Worm (Caenorhabditis elegans) whole organism, L1 larva: Measurements from ENCODE around the gene C16C8.5.

Experiments
- C04F5.9 ChIP-seq: sonication (generic microtip); optimal IDR thresholded peaks from 2 replicates; lab custom pipeline; 2016; ENCODE audit warnings: missing genetic modification characterization, missing compliant biosample characterization
- C34B4.2 ChIP-seq: sonication (generic microtip); optimal IDR thresholded peaks from 2 replicates; lab custom pipeline; 2017; ENCODE audit warnings: mild to moderate bottlenecking, missing genetic modification characterization, missing compliant biosample characterization
- Y116A8C.19 ChIP-seq: sonication (generic microtip); optimal IDR thresholded peaks from 2 replicates; lab custom pipeline; 2016; ENCODE audit warnings: missing compliant biosample characterization, missing genetic modification characterization, borderline replicate concordance
- aha-1 ChIP-seq: fragments of 150-350 bp; optimal IDR thresholded peaks from 2 replicates; lab custom pipeline; 2014; ENCODE audit warnings: missing biosample characterization, missing genetic modification characterization
- alr-1 ChIP-seq: fragments of 200-800 bp; sonication (Bioruptor generic); optimal IDR thresholded peaks from 2 replicates; lab custom pipeline; 2018; ENCODE audit warnings: borderline replicate concordance, mild to moderate bottlenecking, missing genetic modification characterization, missing compliant biosample characterization
- ama-1 ChIP-seq: fragments of 150-350 bp; optimal IDR thresholded peaks from 2 replicates; lab custom pipeline; 2014
- blmp-1 ChIP-seq: fragments of 150-350 bp; optimal IDR thresholded peaks from 2 replicates; lab custom pipeline; 2014; ENCODE audit warnings: missing biosample characterization, missing genetic modification characterization
- ceh-63 ChIP-seq: fragments of 200-800 bp; sonication (Bioruptor generic); optimal IDR thresholded peaks from 2 replicates; lab custom pipeline; 2018; ENCODE audit warnings: mild to moderate bottlenecking, missing genetic modification characterization, missing compliant biosample characterization
- ceh-8 ChIP-seq: fragments of 200-800 bp; sonication (Bioruptor generic); optimal IDR thresholded peaks from 2 replicates; lab custom pipeline; 2018; ENCODE audit warnings: mild to moderate bottlenecking, missing genetic modification characterization, moderate library complexity, missing compliant biosample characterization
- ceh-82 ChIP-seq, 3 experiments: fragments of 150-350 bp in 1 of 3; sonication (generic microtip) in 2 of 3; optimal IDR thresholded peaks; 2 replicates each; lab custom pipeline; 2014 to 2017; ENCODE audit warnings: missing biosample characterization in 3 of 3, missing genetic modification characterization in 3 of 3
- ceh-90 ChIP-seq: sonication (generic microtip); optimal IDR thresholded peaks from 2 replicates; lab custom pipeline; 2016; ENCODE audit warnings: missing genetic modification characterization, missing compliant biosample characterization
- efl-1 ChIP-seq, 4 experiments: fragments of 150-350 bp; optimal IDR thresholded peaks in 3 of 4; peaks in 1 of 4; 1 replicate in 1 of 4; 2 replicates in 3 of 4; lab custom pipeline; 2014; ENCODE audit warnings: missing biosample characterization in 2 of 4, missing genetic modification characterization in 2 of 4, missing genetic modification reagents in 2 of 4
- egl-13 ChIP-seq: sonication (generic microtip); optimal IDR thresholded peaks from 2 replicates; lab custom pipeline; 2016; ENCODE audit warnings: missing genotype, missing genetic modification reagents, missing genetic modification characterization, missing compliant biosample characterization
- elt-2 ChIP-seq: sonication (generic microtip); optimal IDR thresholded peaks from 2 replicates; lab custom pipeline; 2016; ENCODE audit warnings: missing genetic modification characterization, mild to moderate bottlenecking, inconsistent platforms, missing compliant biosample characterization, missing genetic modification reagents
- fkh-10 ChIP-seq: sonication (generic microtip); optimal IDR thresholded peaks from 2 replicates; lab custom pipeline; 2017; ENCODE audit warnings: missing biosample characterization, missing genetic modification reagents, missing genetic modification characterization
- fos-1 ChIP-seq: fragments of 150-350 bp; optimal IDR thresholded peaks from 2 replicates; lab custom pipeline; 2014; ENCODE audit warnings: missing biosample characterization, missing genetic modification characterization
- hlh-4 ChIP-seq: sonication (generic microtip); optimal IDR thresholded peaks from 2 replicates; lab custom pipeline; 2016; ENCODE audit warnings: mild to moderate bottlenecking, missing genetic modification characterization, missing compliant biosample characterization
- hpl-2 ChIP-seq: fragments of 150-350 bp; optimal IDR thresholded peaks from 2 replicates; lab custom pipeline; 2014; ENCODE audit warnings: missing biosample characterization, missing genetic modification reagents, missing genetic modification characterization
- irx-1 ChIP-seq: sonication (generic microtip); optimal IDR thresholded peaks from 2 replicates; lab custom pipeline; 2016; ENCODE audit warnings: missing genetic modification characterization, missing compliant biosample characterization
- jun-1 ChIP-seq: fragments of 150-350 bp; optimal IDR thresholded peaks from 2 replicates; lab custom pipeline; 2014; ENCODE audit warnings: missing biosample characterization, missing genetic modification reagents, missing genetic modification characterization
- lin-14 ChIP-seq: fragments of 200-800 bp; sonication (Bioruptor generic); optimal IDR thresholded peaks from 2 replicates; lab custom pipeline; 2018; ENCODE audit warnings: mild to moderate bottlenecking, missing genetic modification characterization, moderate library complexity, missing compliant biosample characterization
- lin-35 ChIP-seq, 2 experiments: fragments of 150-350 bp; optimal IDR thresholded peaks; 2 replicates each; lab custom pipeline; 2014; ENCODE audit warnings: missing biosample characterization in 2 of 2, missing genetic modification characterization in 2 of 2, missing genetic modification reagents in 2 of 2
- lin-39 ChIP-seq: fragments of 150-350 bp; optimal IDR thresholded peaks from 2 replicates; lab custom pipeline; 2014; ENCODE audit warnings: missing biosample characterization, missing genetic modification reagents, missing genetic modification characterization
- lsy-2 ChIP-seq, 2 experiments: fragments of 150-350 bp; optimal IDR thresholded peaks; 2 replicates each; lab custom pipeline; 2014; ENCODE audit warnings: missing biosample characterization in 2 of 2, missing genetic modification characterization in 2 of 2
- mab-9 ChIP-seq: fragments of 200-800 bp; sonication (Bioruptor generic); IDR thresholded peaks from 2 replicates; pipeline ENCODE4 v1.3.6; 2022; ENCODE audit warnings: missing genetic modification reagents, missing genetic modification characterization, missing compliant biosample characterization
- mep-1 ChIP-seq: fragments of 150-350 bp; optimal IDR thresholded peaks from 2 replicates; lab custom pipeline; 2014; ENCODE audit warnings: missing biosample characterization, missing genetic modification characterization
- nhr-12 ChIP-seq: sonication (generic microtip); optimal IDR thresholded peaks from 2 replicates; lab custom pipeline; 2017; ENCODE audit warnings: missing biosample characterization, missing genetic modification characterization
- nhr-19 ChIP-seq: fragments of 200-800 bp; sonication (Bioruptor generic); conservative IDR thresholded peaks from 2 replicates; pipeline ENCODE4 v1.3.6; 2022; ENCODE audit warnings: missing genetic modification characterization, missing compliant biosample characterization
- nhr-28 ChIP-seq: fragments of 150-350 bp; optimal IDR thresholded peaks from 2 replicates; lab custom pipeline; 2014; ENCODE audit warnings: missing biosample characterization, missing genetic modification characterization
- nhr-47 ChIP-seq: sonication (generic microtip); optimal IDR thresholded peaks from 2 replicates; lab custom pipeline; 2016; ENCODE audit warnings: mild to moderate bottlenecking, missing genetic modification characterization, moderate library complexity, missing compliant biosample characterization
- nhr-71 ChIP-seq: sonication (generic microtip); optimal IDR thresholded peaks from 2 replicates; lab custom pipeline; 2016; ENCODE audit warnings: mild to moderate bottlenecking, missing genetic modification characterization, moderate library complexity, missing compliant biosample characterization
- nhr-76 ChIP-seq: sonication (generic microtip); optimal IDR thresholded peaks from 2 replicates; lab custom pipeline; 2017; ENCODE audit warnings: missing biosample characterization, missing genetic modification characterization
- nhr-84 ChIP-seq: sonication (generic microtip); optimal IDR thresholded peaks from 2 replicates; lab custom pipeline; 2017; ENCODE audit warnings: missing biosample characterization, missing genetic modification characterization
- nhr-85 ChIP-seq: sonication (generic microtip); peaks from one replicate; lab custom pipeline; 2016; ENCODE audit warnings: missing genetic modification characterization, inconsistent platforms, missing compliant biosample characterization
- nhr-90 ChIP-seq: sonication (generic microtip); optimal IDR thresholded peaks from 2 replicates; lab custom pipeline; 2016; ENCODE audit warnings: mild to moderate bottlenecking, missing genetic modification characterization, missing compliant biosample characterization; ENCODE audit not compliant: poor library complexity
- pqm-1 ChIP-seq: sonication (generic microtip); optimal IDR thresholded peaks from 3 replicates; lab custom pipeline; 2017; ENCODE audit warnings: missing biosample characterization, missing genetic modification characterization
- skn-1 ChIP-seq: fragments of 150-350 bp; optimal IDR thresholded peaks from 2 replicates; lab custom pipeline; 2014; ENCODE audit warnings: missing biosample characterization, missing genetic modification characterization
- snu-23 ChIP-seq: sonication (generic microtip); optimal IDR thresholded peaks from 2 replicates; lab custom pipeline; 2016; ENCODE audit warnings: missing genetic modification characterization, missing compliant biosample characterization
- sup-37 ChIP-seq: fragments of 200-800 bp; sonication (Bioruptor generic); optimal IDR thresholded peaks from 2 replicates; lab custom pipeline; 2018; ENCODE audit warnings: mild to moderate bottlenecking, missing genetic modification characterization, missing compliant biosample characterization
- swsn-7 ChIP-seq: sonication (generic microtip); optimal IDR thresholded peaks from 2 replicates; lab custom pipeline; 2016; ENCODE audit warnings: missing genetic modification characterization, missing compliant biosample characterization
- tlp-1 ChIP-seq: fragments of 150-350 bp; optimal IDR thresholded peaks from 2 replicates; lab custom pipeline; 2014; ENCODE audit warnings: missing biosample characterization, missing genetic modification characterization
- unc-98 ChIP-seq: fragments of 200-800 bp; sonication (Bioruptor generic); IDR thresholded peaks from 2 replicates; pipeline ENCODE4 v1.3.6; 2022; ENCODE audit warnings: missing genetic modification characterization, missing compliant biosample characterization
- vab-15 ChIP-seq: sonication (generic microtip); optimal IDR thresholded peaks from 2 replicates; lab custom pipeline; 2017; ENCODE audit warnings: missing genotype, mild to moderate bottlenecking, missing genetic modification characterization, missing compliant biosample characterization
- zag-1 ChIP-seq: fragments of 150-350 bp; optimal IDR thresholded peaks from 2 replicates; lab custom pipeline; 2014; ENCODE audit warnings: missing biosample characterization, missing genetic modification characterization
- ztf-11 ChIP-seq, 2 experiments: sonication (generic microtip); optimal IDR thresholded peaks; 2 replicates each; lab custom pipeline; 2016 to 2017; ENCODE audit warnings: missing genetic modification characterization in 2 of 2, missing biosample characterization in 1 of 2, missing compliant biosample characterization in 1 of 2

The C16C8.5 gene

DNA sequence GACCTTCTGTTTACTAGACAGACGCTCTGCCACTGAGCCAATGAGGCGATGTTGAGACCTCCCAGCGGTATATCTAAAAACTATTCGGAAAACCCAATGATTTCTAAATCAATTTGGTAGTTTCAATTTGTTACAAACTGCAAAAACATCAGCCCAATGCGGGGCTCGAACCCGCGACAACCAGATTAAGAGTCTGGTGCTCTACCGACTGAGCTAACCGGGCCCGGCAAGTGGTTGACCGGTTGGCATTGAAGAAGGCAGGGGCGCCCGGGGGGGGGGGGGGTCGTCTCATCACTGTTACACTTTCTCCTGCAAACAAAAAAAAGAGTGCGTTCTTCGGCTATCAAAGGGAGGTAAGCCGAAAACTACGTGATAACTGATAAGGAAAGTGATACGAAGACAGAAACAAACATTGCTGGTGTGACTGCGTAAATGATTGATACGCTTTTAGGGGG lies 5.9 kb downstream of the C16C8.5 start (continued):
- no peak for TF ChIP-seq mab-9 (GFP tag; lab: Robert Waterston, UW)
- TF ChIP-seq elt-2, result peak; percentile 97
- peak; percentile 38 for TF ChIP-seq snu-23 (GFP tag; lab: Kevin White, UChicago)
- TF ChIP-seq nhr-12 (tag; lab: Kevin White, UChicago), result no peak
- TF ChIP-seq ztf-11 (tag; optimal IDR thresholded peaks at IDR 0.05; lab: Kevin White, UChicago), result no peak
- TF ChIP-seq egl-13, result no peak
- no peak for TF ChIP-seq ceh-90
- no peak for TF ChIP-seq Y116A8C.19
- no peak for TF ChIP-seq unc-98 (GFP tag; lab: Robert Waterston, UW)
- TF ChIP-seq zag-1 (tag; lab: Kevin White, UChicago), result no peak
- TF ChIP-seq ceh-82 (tag; optimal IDR thresholded peaks at IDR 0.05; lab: Kevin White, UChicago), result peak in 1 of 3 experiments; percentile 3
- peak; percentile 43 for TF ChIP-seq pqm-1 (tag; lab: Kevin White, UChicago)
- peak; percentile 57 for TF ChIP-seq nhr-85 (tag; lab: Kevin White, UChicago)
- peak; percentile 75 for TF ChIP-seq nhr-90 (tag; lab: Kevin White, UChicago)
- peak; percentile 16 for TF ChIP-seq mep-1 (tag; lab: Kevin White, UChicago)
- peak in 1 of 2 experiments; percentile 54 for TF ChIP-seq lin-35 (GFP tag; optimal IDR thresholded peaks at IDR 0.05; lab: Kevin White, UChicago)
- no peak for TF ChIP-seq C34B4.2 (tag; lab: Kevin White, UChicago)
- TF ChIP-seq skn-1, result no peak
- peak; percentile 6 for TF ChIP-seq jun-1
- peak; percentile 60 for TF ChIP-seq lin-14 (GFP tag; lab: Kevin White, UChicago)
- TF ChIP-seq swsn-7, result no peak
- TF ChIP-seq vab-15 (tag; lab: Kevin White, UChicago), result no peak
- TF ChIP-seq irx-1, result no peak
- TF ChIP-seq tlp-1 (tag; lab: Kevin White, UChicago), result peak; percentile 62
- no peak for TF ChIP-seq fkh-10
- TF ChIP-seq efl-1 (optimal IDR thresholded peaks at IDR 0.05; lab: Kevin White, UChicago), result peak in 1 of 2 experiments; percentile 20
- no peak for TF ChIP-seq efl-1 (GFP tag; optimal IDR thresholded peaks at IDR 0.05 in 1 of 2; lab: Kevin White, UChicago)
- peak; percentile 10 for TF ChIP-seq sup-37 (GFP tag; lab: Kevin White, UChicago)

DNA sequence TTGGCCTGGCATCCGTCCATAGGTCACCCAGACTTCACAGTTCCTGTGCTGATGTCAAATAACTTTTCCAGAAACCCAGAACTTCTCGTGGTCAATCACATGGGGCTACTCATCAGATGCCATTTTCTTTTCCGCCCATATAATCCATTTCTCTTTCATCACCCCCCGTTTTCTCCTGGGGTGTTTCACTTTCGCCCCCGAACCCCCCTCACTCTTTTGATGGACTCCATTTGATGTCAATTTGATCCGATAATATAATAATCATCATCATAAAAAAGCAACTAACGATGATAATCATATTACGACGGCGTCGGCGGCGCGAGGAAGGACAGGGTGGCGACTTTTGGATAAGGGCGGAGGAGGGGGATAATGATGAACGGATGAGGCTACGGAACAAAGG lies 6.9 kb downstream of the C16C8.5 start:
- TF ChIP-seq blmp-1 (peak; percentile 90), hpl-2 (GFP tag; lab: Kevin White, UChicago) (no peak), jun-1 (no peak)

DNA sequence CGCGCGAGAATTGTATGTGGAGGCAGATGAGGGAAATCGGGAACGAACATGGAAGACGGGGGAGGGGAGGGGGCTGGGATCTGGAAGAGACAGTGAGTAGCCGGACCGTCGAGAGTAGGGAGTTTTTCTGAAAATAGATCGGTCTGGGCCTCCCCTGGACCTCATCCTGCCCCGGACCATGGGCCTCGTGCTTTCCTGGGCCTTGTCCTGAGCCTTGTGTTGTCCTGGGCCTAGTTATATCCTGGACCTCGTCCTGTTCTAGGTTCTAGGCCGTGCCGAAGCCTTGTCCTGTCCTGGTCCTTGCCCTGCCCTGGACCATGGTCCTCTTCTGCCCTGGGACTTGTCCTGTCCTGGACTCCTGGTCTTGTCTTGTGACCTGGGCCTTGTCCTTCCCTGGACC lies 7.8 kb downstream of the C16C8.5 start:
- no peak for TF ChIP-seq ceh-8 (GFP tag; lab: Kevin White, UChicago)
- no peak for TF ChIP-seq aha-1
- TF ChIP-seq fkh-10, result no peak
- TF ChIP-seq lin-39, result no peak
- TF ChIP-seq C04F5.9, result no peak
- TF ChIP-seq alr-1 (tag; lab: Kevin White, UChicago), result no peak
- no peak for TF ChIP-seq nhr-76 (tag; lab: Kevin White, UChicago)
- no peak for TF ChIP-seq ama-1 (lab: Kevin White, UChicago)
- TF ChIP-seq nhr-84 (tag; lab: Kevin White, UChicago), result no peak
- TF ChIP-seq lsy-2 (tag; optimal IDR thresholded peaks at IDR 0.05; lab: Kevin White, UChicago), result no peak

DNA sequence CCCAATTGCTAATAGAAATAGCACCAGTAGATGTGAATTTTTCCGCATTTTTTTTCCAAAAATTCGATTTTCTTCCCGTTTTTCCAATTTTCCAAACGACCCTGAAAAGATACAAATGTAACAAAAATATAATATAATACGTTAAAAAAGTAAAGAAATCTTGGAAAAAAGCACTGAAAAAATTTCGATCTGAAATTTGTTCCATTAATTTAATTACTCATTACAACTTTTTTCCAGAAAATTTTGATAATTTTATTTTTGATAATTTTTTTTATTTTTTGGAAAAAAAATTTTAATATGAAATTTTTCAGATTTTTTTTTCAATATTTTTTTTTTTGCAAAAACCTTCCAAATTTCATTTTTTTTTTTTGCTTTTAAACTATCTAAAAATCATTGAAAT lies 8.8 kb downstream of the C16C8.5 start, which contains the start of gene skpo-2:
skpo-2 (minus strand) TSS at position 101 of the 400 bp plus-strand sequence.
- TF ChIP-seq nhr-28 (tag; lab: Kevin White, UChicago), result no peak
- no peak for TF ChIP-seq fos-1
- TF ChIP-seq nhr-19 (GFP tag; lab: Robert Waterston, UW), result no peak
- no peak for TF ChIP-seq ceh-63 (GFP tag; lab: Kevin White, UChicago)
- TF ChIP-seq nhr-47, result no peak
- TF ChIP-seq skn-1, result no peak
- TF ChIP-seq hlh-4 (tag; lab: Kevin White, UChicago), result no peak
- TF ChIP-seq ceh-82 (tag; optimal IDR thresholded peaks at IDR 0.05; lab: Kevin White, UChicago), result no peak
- TF ChIP-seq nhr-71 (tag; lab: Kevin White, UChicago), result no peak
